Fruit fly (Drosophila melanogaster): ENCODE data around the gene CG9981.

Gene CG9981

DNA sequence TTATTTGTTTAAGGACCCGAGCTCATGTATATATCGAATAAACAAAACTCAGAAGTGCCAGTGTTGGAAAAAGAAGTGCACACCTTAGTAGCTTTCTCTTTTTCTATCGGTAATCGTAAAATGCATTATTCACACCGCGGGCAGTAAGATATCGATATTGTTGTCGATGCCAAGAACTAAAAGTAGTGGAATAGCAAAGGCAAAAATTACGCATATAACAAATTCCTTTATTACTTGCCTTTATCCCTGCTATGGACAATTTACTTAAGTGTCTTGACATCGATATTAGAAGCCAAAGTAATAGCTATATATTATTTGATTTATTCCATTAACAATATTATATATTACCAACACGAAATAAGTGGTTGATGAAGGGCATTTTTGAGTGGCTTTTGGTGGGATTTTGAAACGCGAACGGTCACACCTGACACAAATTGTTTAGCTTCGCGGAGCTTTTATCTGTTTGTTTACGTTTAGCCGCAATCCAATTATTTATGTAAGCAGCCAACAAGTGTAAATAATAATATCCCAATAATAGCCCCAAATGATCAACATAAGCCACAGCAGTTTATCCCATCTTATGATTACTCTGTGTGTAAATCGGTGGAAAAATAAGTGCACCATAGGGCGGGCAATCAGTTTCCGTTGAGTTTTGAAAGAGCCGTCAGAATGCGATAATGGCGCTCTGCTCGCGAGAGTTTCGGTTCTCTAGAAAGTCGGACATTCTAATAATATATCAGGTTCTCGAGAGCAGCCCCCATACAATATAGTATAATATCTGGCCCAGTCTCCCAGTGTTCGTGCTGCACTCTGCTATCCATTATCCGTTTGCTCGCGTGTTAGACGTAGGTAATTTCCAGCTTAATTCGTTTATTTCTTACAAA, 19.8 kb downstream of the CG9981 start, which contains the start of the genes CG9992 and CG4239 (continued):
- TF ChIP-seq CG17612 (GFP tag; IDR thresholded peaks at IDR 0.05) (no peak), Spps (tag; optimal IDR thresholded peaks at IDR 0.05) (no peak), bcd (GFP tag; optimal IDR thresholded peaks at IDR 0.05) (peak; percentile 65), dmrt11E (tag; optimal IDR thresholded peaks at IDR 0.05) (peak; percentile 61), z (GFP tag; IDR thresholded peaks at IDR 0.05) (no peak), Antp (GFP tag; optimal IDR thresholded peaks at IDR 0.05) (peak; percentile 36), CG4404 (GFP tag; IDR thresholded peaks at IDR 0.05) (peak; percentile 70), Kr (GFP tag; optimal IDR thresholded peaks at IDR 0.05) (no peak), Eip74EF (GFP tag; optimal IDR thresholded peaks at IDR 0.05) (peak in 1 of 2 experiments; percentile 66), B-H2 (GFP tag; optimal IDR thresholded peaks at IDR 0.05) (no peak), Abd-B (GFP tag; optimal IDR thresholded peaks at IDR 0.05) (peak; percentile 85), trh (GFP tag; optimal IDR thresholded peaks at IDR 0.05) (no peak), Med (GFP tag) (peak; percentile 83), Gug (GFP tag; IDR thresholded peaks at IDR 0.05) (peak; percentile 47; the same call in 2 of the 4 replicates), CG4730 (GFP tag; IDR thresholded peaks at IDR 0.05) (peak; percentile 38; the same call in 1 of the 2 replicates), stwl (tag; optimal IDR thresholded peaks at IDR 0.05) (peak; percentile 92), fd96Cb (tag; optimal IDR thresholded peaks at IDR 0.05) (peak; percentile 61), bsh (GFP tag; optimal IDR thresholded peaks at IDR 0.05) (peak in 1 of 2 experiments; percentile 39), Sry-δ (GFP tag; optimal IDR thresholded peaks at IDR 0.05) (peak; percentile 69), CG1233 (GFP tag; optimal IDR thresholded peaks at IDR 0.05) (no peak), gcm (GFP tag; optimal IDR thresholded peaks at IDR 0.05) (no peak), unpg (GFP tag; optimal IDR thresholded peaks at IDR 0.05) (peak; percentile 40), CG9817 (tag; optimal IDR thresholded peaks at IDR 0.05) (peak; percentile 79), CG1603 (tag; optimal IDR thresholded peaks at IDR 0.05) (peak; percentile 42), jumu (GFP tag; optimal IDR thresholded peaks at IDR 0.05) (peak; percentile 54), ash1 (GFP tag; optimal IDR thresholded peaks at IDR 0.05) (no peak), oc (tag; optimal IDR thresholded peaks at IDR 0.05) (no peak), hb (GFP tag; IDR thresholded peaks at IDR 0.05; ENCODE audit: partially characterized antibody) (no peak), Hmr (GFP tag; optimal IDR thresholded peaks at IDR 0.05) (peak; percentile 75), Sox102F (GFP tag; optimal IDR thresholded peaks at IDR 0.05) (peak; percentile 64), so (GFP tag; IDR thresholded peaks at IDR 0.05) (no peak; the same call in 2 of the 3 replicates), wek (GFP tag; optimal IDR thresholded peaks at IDR 0.05) (peak; percentile 61), CG7745 (tag; optimal IDR thresholded peaks at IDR 0.05) (no peak), CG3995 (GFP tag; optimal IDR thresholded peaks at IDR 0.05) (peak; percentile 35), CG4707 (GFP tag; optimal IDR thresholded peaks at IDR 0.05) (no peak), Nf-YB (GFP tag; optimal IDR thresholded peaks at IDR 0.05) (no peak), fd3F (GFP tag; optimal IDR thresholded peaks at IDR 0.05) (peak; percentile 53), fd64A (GFP tag; optimal IDR thresholded peaks at IDR 0.05) (peak; percentile 42), H15 (GFP tag; IDR thresholded peaks at IDR 0.05) (no peak), exex (tag; optimal IDR thresholded peaks at IDR 0.05) (peak; percentile 1), esg (GFP tag; conservative IDR thresholded peaks at IDR 0.05) (peak; percentile 28; the same call in 1 of the 2 replicates), CG16815 (GFP tag; optimal IDR thresholded peaks at IDR 0.05) (peak; percentile 71), CG32532 (GFP tag; IDR thresholded peaks at IDR 0.05) (peak; percentile 81), gem (tag; optimal IDR thresholded peaks at IDR 0.05) (peak; percentile 79), wdn (GFP tag; IDR thresholded peaks at IDR 0.05) (no peak; the same call in 1 of the 2 replicates), CG30403 (GFP tag; optimal IDR thresholded peaks at IDR 0.05) (peak; percentile 77), CG11093 (GFP tag; IDR thresholded peaks at IDR 0.05) (peak; percentile 31; the same call in 2 of the 3 replicates)
